Fruit fly (Drosophila melanogaster) whole organism, embryonic: Measurements from ENCODE around the gene Mocs2B.
A peak's percentile ranks its signal among the peaks of the same experiment; 100 is the strongest.

Experiments
- CG1647 ChIP-seq: fragments of 200-800 bp; sonication (Bioruptor generic); optimal IDR thresholded peaks from 3 replicates; lab custom pipeline; 2016; ENCODE audit warnings: missing biosample characterization, missing genetic modification characterization
- CG1832 ChIP-seq: fragments of 200-800 bp; sonication (Bioruptor generic); optimal IDR thresholded peaks from 2 replicates; lab custom pipeline; 2017; ENCODE audit warnings: missing biosample characterization, mild to moderate bottlenecking, missing genetic modification characterization, inconsistent platforms
- CG2199 ChIP-seq: fragments of 200-800 bp; sonication (Bioruptor generic); IDR thresholded peaks from 3 replicates; pipeline ENCODE4 v1.3.6; 2022; ENCODE audit warnings: missing biosample characterization, missing genetic modification characterization
- CG5245 ChIP-seq: fragments of 200-800 bp; sonication (Bioruptor generic); optimal IDR thresholded peaks from 3 replicates; lab custom pipeline; 2016; ENCODE audit warnings: missing biosample characterization, missing genetic modification characterization
- CG5953 ChIP-seq: fragments of 200-800 bp; sonication (Bioruptor generic); IDR thresholded peaks from 2 replicates; pipeline ENCODE4 v1.3.6; 2022; ENCODE audit warnings: missing biosample characterization, missing genetic modification characterization
- CG6683 ChIP-seq: fragments of 200-800 bp; sonication (Bioruptor generic); optimal IDR thresholded peaks from 2 replicates; lab custom pipeline; 2017; ENCODE audit warnings: missing biosample characterization, mild to moderate bottlenecking, missing genetic modification characterization, missing genetic modification reagents
- D ChIP-seq, 2 experiments: fragments of 200-800 bp in 1 of 2; fragments of >200 bp in 1 of 2; sonication (Bioruptor generic) in 1 of 2; optimal IDR thresholded peaks; 2 replicates in 1 of 2; 3 replicates in 1 of 2; lab custom pipeline; 2017; ENCODE audit warnings: mild to moderate bottlenecking in 1 of 2, missing biosample characterization in 1 of 2, missing genetic modification characterization in 1 of 2, missing genetic modification reagents in 1 of 2
- D19B ChIP-seq: fragments of 200-800 bp; sonication (Bioruptor generic); optimal IDR thresholded peaks from 2 replicates; lab custom pipeline; 2017; ENCODE audit warnings: missing biosample characterization, mild to moderate bottlenecking, missing genetic modification characterization
- Deaf1 ChIP-seq: fragments of 200-800 bp; optimal IDR thresholded peaks from 3 replicates; lab custom pipeline; 2019; ENCODE audit warnings: missing biosample characterization, mild to moderate bottlenecking, missing genetic modification characterization, moderate library complexity
- Med ChIP-seq: fragments of 200-800 bp; sonication (Bioruptor generic); peaks from one replicate; lab custom pipeline; 2016; ENCODE audit warnings: missing biosample characterization, missing genetic modification characterization, mild to moderate bottlenecking, inconsistent platforms, moderate library complexity
- ac ChIP-seq: fragments of 200-800 bp; sonication (Bioruptor generic); optimal IDR thresholded peaks from 3 replicates; lab custom pipeline; 2017; ENCODE audit warnings: missing biosample characterization, mild to moderate bottlenecking, missing genetic modification characterization
- al ChIP-seq: fragments of 200-800 bp; sonication (Bioruptor generic); IDR thresholded peaks from 2 replicates; pipeline ENCODE4 v1.3.6; 2022; ENCODE audit warnings: missing biosample characterization, missing genetic modification characterization
- ato ChIP-seq: fragments of 200-800 bp; sonication (Bioruptor generic); IDR thresholded peaks from 2 replicates; pipeline ENCODE4 v1.3.6; 2022; ENCODE audit warnings: missing biosample characterization, missing genetic modification characterization; ENCODE audit not compliant: partially characterized antibody
- cad ChIP-seq: fragments of >200 bp; optimal IDR thresholded peaks from 2 replicates; lab custom pipeline; 2017; ENCODE audit warnings: missing biosample characterization, missing genetic modification characterization
- emc ChIP-seq: fragments of 200-800 bp; sonication (Bioruptor generic); optimal IDR thresholded peaks from 2 replicates; lab custom pipeline; 2016; ENCODE audit warnings: missing biosample characterization, missing genetic modification characterization
- gsb ChIP-seq: fragments of 200-800 bp; sonication (Bioruptor generic); IDR thresholded peaks from 2 replicates; pipeline ENCODE4 v1.3.6; 2022; ENCODE audit warnings: missing biosample characterization, missing genetic modification characterization
- gsb-n ChIP-seq: fragments of 200-800 bp; sonication (Bioruptor generic); optimal IDR thresholded peaks from 3 replicates; lab custom pipeline; 2018; ENCODE audit warnings: missing biosample characterization, mild to moderate bottlenecking, missing genetic modification characterization
- hth ChIP-seq: fragments of >200 bp; optimal IDR thresholded peaks from 2 replicates; lab custom pipeline; 2017; ENCODE audit warnings: inconsistent platforms
- kah ChIP-seq: fragments of 200-800 bp; sonication (Bioruptor generic); optimal IDR thresholded peaks from 2 replicates; lab custom pipeline; 2018; ENCODE audit warnings: missing biosample characterization, mild to moderate bottlenecking, missing genetic modification characterization
- kni ChIP-seq: fragments of 200-800 bp; sonication (Bioruptor generic); optimal IDR thresholded peaks from 3 replicates; lab custom pipeline; 2017; ENCODE audit warnings: mild to moderate bottlenecking, missing biosample characterization, missing genetic modification reagents, missing genetic modification characterization
- nau ChIP-seq: fragments of 200-800 bp; sonication (Bioruptor generic); optimal IDR thresholded peaks from 3 replicates; lab custom pipeline; 2017; ENCODE audit warnings: missing biosample characterization, mild to moderate bottlenecking, missing genetic modification characterization, missing genetic modification reagents
- sens ChIP-seq: fragments of 200-800 bp; sonication (Bioruptor generic); peaks from one replicate; lab custom pipeline; 2016; ENCODE audit warnings: missing biosample characterization, missing genetic modification characterization
- tap ChIP-seq: fragments of 200-800 bp; optimal IDR thresholded peaks from 3 replicates; lab custom pipeline; 2019; ENCODE audit warnings: missing biosample characterization, mild to moderate bottlenecking, missing genetic modification characterization, moderate library complexity
- tll ChIP-seq, 2 experiments: fragments of 200-800 bp in 1 of 2; fragments of >200 bp in 1 of 2; sonication (Bioruptor generic) in 1 of 2; optimal IDR thresholded peaks; 2 replicates each; lab custom pipeline; 2017 to 2019; ENCODE audit warnings: missing biosample characterization in 2 of 2, missing genetic modification characterization in 2 of 2, mild to moderate bottlenecking in 1 of 2, moderate library complexity in 1 of 2
- zen ChIP-seq: fragments of 200-800 bp; sonication (Bioruptor generic); optimal IDR thresholded peaks from 3 replicates; lab custom pipeline; 2018; ENCODE audit warnings: missing biosample characterization, mild to moderate bottlenecking, missing genetic modification characterization, moderate library complexity
- zfh1 ChIP-seq: fragments of 200-800 bp; sonication (Bioruptor generic); IDR thresholded peaks from 3 replicates; pipeline ENCODE4 v1.3.6; 2022; ENCODE audit warnings: missing biosample characterization, missing genetic modification characterization

Gene Mocs2B

DNA sequence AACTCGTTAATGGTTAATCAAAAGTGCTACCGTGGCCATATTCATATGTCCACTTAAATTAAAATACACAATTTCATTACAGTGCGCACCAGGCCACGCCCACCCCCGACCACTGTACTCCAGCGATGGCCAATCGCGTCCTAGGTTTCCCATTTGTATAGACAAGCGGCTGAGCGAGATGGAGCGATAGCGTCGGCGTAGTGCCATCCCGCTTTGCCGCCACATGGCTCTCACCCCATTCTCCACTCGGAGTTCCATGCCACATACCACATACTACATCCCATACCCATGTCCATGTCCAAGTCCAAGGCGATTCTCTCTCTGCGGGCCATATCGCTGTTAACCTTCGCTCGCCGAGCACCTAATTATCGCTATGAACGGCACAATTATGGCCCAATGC is 46.7 kb downstream of the Mocs2B start (continued):
- TF ChIP-seq ato: 0 out of 2 replicates have a peak, but pooled peaks have one; percentile 25
- peak; percentile 94 for TF ChIP-seq CG1832

DNA sequence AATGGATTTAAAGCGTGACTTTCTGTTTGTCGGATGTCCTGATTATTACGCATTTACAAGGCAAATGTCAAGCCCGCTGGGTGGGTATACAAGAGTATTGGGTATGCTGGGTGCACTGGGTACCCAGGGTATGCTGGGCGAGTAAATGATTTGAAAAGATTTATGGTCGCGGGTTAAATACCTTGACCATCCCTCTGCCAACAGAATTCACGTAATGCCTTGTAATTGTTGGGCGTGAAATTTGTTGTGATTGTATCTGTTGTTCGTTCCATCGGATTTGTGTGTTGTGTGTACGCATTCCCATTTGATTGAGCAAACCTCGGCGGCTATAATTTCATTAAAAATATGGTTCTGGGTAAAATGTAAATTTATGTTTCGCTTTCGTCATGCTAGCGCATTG is 48.5 kb downstream of the Mocs2B start:
- TF ChIP-seq CG5953 (GFP tag; lab: Robert Waterston, UW) (no peak), kah (no peak), sens (peak; percentile 44), gsb (no peak), D19B (GFP tag; lab: Kevin White, UChicago) (peak; percentile 3), gsb-n (tag; lab: Kevin White, UChicago) (peak; percentile 94), cad (GFP tag; lab: Kevin White, UChicago) (peak; percentile 43), emc (no peak)
- TF ChIP-seq, all 482 proteins: peak for 4

DNA sequence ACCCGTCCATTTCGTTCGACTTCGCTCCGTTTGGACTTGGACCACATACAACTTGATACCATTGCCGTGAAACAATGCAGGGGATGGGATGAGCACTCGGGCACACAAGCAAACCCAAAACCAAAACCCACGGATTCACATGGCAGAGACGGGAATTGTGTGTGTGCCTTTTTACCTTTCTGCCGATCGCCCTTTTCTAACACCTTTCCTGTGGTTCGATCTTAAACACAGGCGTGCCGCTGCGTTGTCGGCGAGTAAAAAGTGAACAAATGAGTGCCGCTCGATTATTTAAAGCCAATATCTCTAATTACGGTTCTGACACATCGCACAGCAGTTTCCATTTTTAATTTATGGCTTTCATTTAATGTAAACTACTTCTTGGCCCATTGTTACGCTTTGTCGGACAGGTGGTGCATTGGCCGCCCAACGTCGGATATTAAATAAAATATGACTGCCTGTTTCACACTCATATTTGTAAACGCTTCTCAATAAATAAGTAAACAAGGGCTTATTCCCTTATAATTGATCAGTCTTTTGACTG is 49.8 kb downstream of the Mocs2B start:
- TF ChIP-seq CG1647: no peak
- TF ChIP-seq Med (GFP tag; lab: Kevin White, UChicago): peak; percentile 64
- no peak for TF ChIP-seq nau (GFP tag; lab: Kevin White, UChicago)
- TF ChIP-seq sens: peak; percentile 8
- peak; percentile 75 for TF ChIP-seq cad (GFP tag; lab: Kevin White, UChicago)
- peak; percentile 8 for TF ChIP-seq ac (GFP tag; lab: Kevin White, UChicago)
- peak; percentile 50 for TF ChIP-seq hth (lab: Kevin White, UChicago)
- no peak for TF ChIP-seq CG6683
- TF ChIP-seq kni (GFP tag; lab: Kevin White, UChicago): peak; percentile 23
- TF ChIP-seq CG2199: peak; percentile 85; the same call in 2 of the 3 replicates
- peak in 1 of 2 experiments; percentile 89 for TF ChIP-seq tll (GFP tag; optimal IDR thresholded peaks at IDR 0.05; lab: Kevin White, UChicago)
- TF ChIP-seq D (optimal IDR thresholded peaks at IDR 0.05; lab: Kevin White, UChicago): peak; percentile 16
- no peak for TF ChIP-seq D (GFP tag; optimal IDR thresholded peaks at IDR 0.05; lab: Kevin White, UChicago)
- TF ChIP-seq al (GFP tag; lab: Robert Waterston, UW): no peak
- no peak for TF ChIP-seq Deaf1
- peak; percentile 87 for TF ChIP-seq zen (tag; lab: Kevin White, UChicago)
- 0 out of 3 replicates have a peak, but pooled peaks have one; percentile 14 for TF ChIP-seq zfh1 (GFP tag; lab: Robert Waterston, UW)
- peak; percentile 25 for TF ChIP-seq CG5245 (GFP tag; lab: Kevin White, UChicago)
- TF ChIP-seq tap (tag; lab: Kevin White, UChicago): no peak
